Worm (Caenorhabditis elegans): Measurements from ENCODE around the gene clec-138.

DNA sequence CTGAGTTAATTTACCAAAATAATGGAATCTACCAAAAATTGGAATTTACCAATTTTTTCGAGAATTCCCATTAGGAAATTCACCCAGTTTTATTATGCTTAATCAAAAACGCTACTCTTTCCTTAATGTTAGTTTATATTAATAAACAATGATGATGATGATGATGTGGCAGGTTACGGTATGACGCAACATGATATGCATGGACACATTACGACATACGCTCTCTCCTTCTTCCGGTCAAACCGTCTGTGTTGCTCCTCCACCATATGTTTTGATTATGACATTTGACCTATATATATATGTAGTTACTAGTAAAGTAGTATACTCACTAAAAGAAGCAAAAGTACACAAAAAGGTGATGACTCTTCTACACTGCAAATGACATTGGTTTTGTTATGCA is 42.2 kb downstream of the clec-138 start:
- TF ChIP-seq B0310.2 (tag; optimal IDR thresholded peaks at IDR 0.05) (no peak), tbx-37 (GFP tag; conservative IDR thresholded peaks at IDR 0.05) (no peak), tra-4 (tag; optimal IDR thresholded peaks at IDR 0.05) (no peak), ama-1 (optimal IDR thresholded peaks at IDR 0.05) (no peak), hmg-4 (GFP tag; optimal IDR thresholded peaks at IDR 0.05) (no peak), flt-1 (GFP tag; IDR thresholded peaks at IDR 0.05) (no peak), hmbx-1 (tag; optimal IDR thresholded peaks at IDR 0.05) (no peak), F13C5.2 (tag; optimal IDR thresholded peaks at IDR 0.05) (no peak), ets-7 (tag; optimal IDR thresholded peaks at IDR 0.05) (peak; percentile 92), aly-1 (tag; optimal IDR thresholded peaks at IDR 0.05) (no peak), ceh-36 (tag; optimal IDR thresholded peaks at IDR 0.05) (no peak), tbx-11 (GFP tag; IDR thresholded peaks at IDR 0.05) (no peak), pes-1 (GFP tag; IDR thresholded peaks at IDR 0.05) (no peak)

Measured in whole organism, early embryonic.